Worm (Caenorhabditis elegans): Measurements from ENCODE around the gene sucl-1.

DNA sequence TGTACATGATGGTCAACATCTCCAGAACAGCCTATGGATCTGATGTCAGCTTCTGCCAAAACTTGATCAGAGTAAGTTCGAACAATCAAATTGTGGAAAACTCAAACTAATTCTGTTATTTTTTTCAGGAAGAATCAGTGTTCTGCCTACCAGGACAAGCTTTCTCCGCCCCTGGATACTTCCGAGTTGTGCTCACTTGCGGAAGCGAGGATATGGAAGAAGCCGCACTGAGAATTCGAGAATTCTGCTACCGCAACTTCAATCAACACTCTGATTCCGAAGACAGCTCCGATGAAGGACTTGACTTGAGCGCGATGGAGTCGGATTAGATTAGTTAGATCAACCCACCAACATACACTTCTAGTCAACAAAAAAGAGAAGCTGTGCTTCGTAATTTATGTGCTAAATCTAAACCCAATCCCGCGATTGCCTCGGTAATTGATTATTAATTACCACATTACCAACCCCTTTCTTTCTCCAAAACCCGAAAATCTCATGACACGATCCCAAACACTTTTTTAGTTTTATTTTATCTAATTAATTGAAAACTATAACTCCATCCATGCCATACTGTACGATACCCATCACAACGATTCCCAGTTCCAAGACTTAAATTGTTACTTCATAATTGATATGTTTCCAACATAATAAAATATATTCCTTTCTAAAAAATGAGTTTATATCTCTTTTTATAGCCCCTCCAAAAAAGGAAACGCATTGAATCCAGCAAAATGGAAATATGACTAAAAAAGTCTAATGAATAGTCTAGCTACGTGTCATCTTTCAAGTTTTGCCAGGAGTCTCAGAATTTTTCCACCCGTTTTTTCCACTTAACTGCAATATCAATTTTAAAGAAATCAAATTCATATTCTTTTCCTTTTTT, 38.7 kb downstream of the sucl-1 start:
- TF ChIP-seq nhr-11 (tag; optimal IDR thresholded peaks at IDR 0.05) (no peak), lsy-2 (tag; optimal IDR thresholded peaks at IDR 0.05) (no peak)
